Fruit fly (Drosophila melanogaster) whole organism, embryonic: ENCODE results near the gene CG13313.

Experiments
- Asciz ChIP-seq: fragments of 200-800 bp; sonication (Bioruptor generic); optimal IDR thresholded peaks from 2 replicates; lab custom pipeline; 2017; ENCODE audit warnings: missing biosample characterization, mild to moderate bottlenecking, missing genetic modification characterization, missing genetic modification reagents
- Atf6 ChIP-seq: fragments of 200-800 bp; sonication (Bioruptor generic); IDR thresholded peaks from 2 replicates; pipeline ENCODE4 v1.3.6; 2022; ENCODE audit warnings: missing biosample characterization, missing genetic modification characterization
- B-H2 ChIP-seq: fragments of 200-800 bp; sonication (Bioruptor generic); optimal IDR thresholded peaks from 2 replicates; lab custom pipeline; 2018; ENCODE audit warnings: missing biosample characterization, mild to moderate bottlenecking, missing genetic modification characterization
- CG10147 ChIP-seq: fragments of 200-800 bp; sonication (Bioruptor generic); optimal IDR thresholded peaks from 2 replicates; lab custom pipeline; 2019; ENCODE audit warnings: missing biosample characterization, mild to moderate bottlenecking, missing genetic modification characterization, moderate library complexity
- CG10267 ChIP-seq: fragments of 200-800 bp; sonication (Bioruptor generic); optimal IDR thresholded peaks from 2 replicates; lab custom pipeline; 2018; ENCODE audit warnings: missing biosample characterization, mild to moderate bottlenecking, missing genetic modification characterization, moderate library complexity
- CG10462 ChIP-seq: fragments of 200-800 bp; sonication (Bioruptor generic); optimal IDR thresholded peaks from 2 replicates; lab custom pipeline; 2016; ENCODE audit warnings: missing biosample characterization, missing genetic modification characterization
- CG11085 ChIP-seq: fragments of 200-800 bp; sonication (Bioruptor generic); IDR thresholded peaks from 2 replicates; pipeline ENCODE4 v1.3.6; 2022; ENCODE audit warnings: missing biosample characterization, missing genetic modification characterization
- CG11093 ChIP-seq: fragments of 200-800 bp; sonication (Bioruptor generic); IDR thresholded peaks from 3 replicates; pipeline ENCODE4 v1.3.6; 2022; ENCODE audit warnings: missing biosample characterization, missing genetic modification characterization
- CG11456 ChIP-seq: fragments of 200-800 bp; sonication (Bioruptor generic); IDR thresholded peaks from 3 replicates; pipeline ENCODE4 v1.3.6; 2022; ENCODE audit warnings: missing biosample characterization, missing genetic modification characterization
- CG11696 ChIP-seq: fragments of 200-800 bp; sonication (Bioruptor generic); IDR thresholded peaks from 2 replicates; pipeline ENCODE4 v1.3.6; 2022; ENCODE audit warnings: missing biosample characterization, missing genetic modification characterization
- CG12391 ChIP-seq: fragments of 200-800 bp; sonication (Bioruptor generic); optimal IDR thresholded peaks from 3 replicates; lab custom pipeline; 2018; ENCODE audit warnings: missing biosample characterization, mild to moderate bottlenecking, missing genetic modification characterization, moderate library complexity
- CG14050 ChIP-seq: fragments of 200-800 bp; sonication (Bioruptor generic); IDR thresholded peaks from 3 replicates; pipeline ENCODE4 v1.3.6; 2022; ENCODE audit warnings: missing biosample characterization, missing genetic modification characterization
- CG14441 ChIP-seq: fragments of 200-800 bp; sonication (Bioruptor generic); IDR thresholded peaks from 2 replicates; pipeline ENCODE4 v1.3.6; 2022; ENCODE audit warnings: missing biosample characterization, missing genetic modification characterization
- CG1603 ChIP-seq: fragments of 200-800 bp; sonication (Bioruptor generic); optimal IDR thresholded peaks from 2 replicates; lab custom pipeline; 2019; ENCODE audit warnings: missing biosample characterization, mild to moderate bottlenecking, missing genetic modification characterization, moderate library complexity
- CG17328 ChIP-seq: fragments of 200-800 bp; sonication (Bioruptor generic); IDR thresholded peaks from 2 replicates; pipeline ENCODE4 v1.3.6; 2022; ENCODE audit warnings: missing biosample characterization, missing genetic modification characterization
- CG17361 ChIP-seq: fragments of 200-800 bp; sonication (Bioruptor generic); IDR thresholded peaks from 3 replicates; pipeline ENCODE4 v1.3.6; 2022; ENCODE audit warnings: missing biosample characterization, missing genetic modification characterization
- CG17829 ChIP-seq: fragments of 200-800 bp; optimal IDR thresholded peaks from 2 replicates; lab custom pipeline; 2019; ENCODE audit warnings: missing biosample characterization, mild to moderate bottlenecking, missing genetic modification characterization, moderate library complexity
- CG33557 ChIP-seq: fragments of 200-800 bp; sonication (Bioruptor generic); optimal IDR thresholded peaks from 2 replicates; lab custom pipeline; 2019; ENCODE audit warnings: missing biosample characterization, mild to moderate bottlenecking, missing genetic modification characterization, moderate library complexity
- CG34224 ChIP-seq: fragments of 200-800 bp; sonication (Bioruptor generic); IDR thresholded peaks from 3 replicates; pipeline ENCODE4 v1.3.6; 2022; ENCODE audit warnings: missing biosample characterization, missing genetic modification characterization; ENCODE audit not compliant: partially characterized antibody
- CG34422 ChIP-seq: fragments of 200-800 bp; sonication (Bioruptor generic); IDR thresholded peaks from 3 replicates; pipeline ENCODE4 v1.3.6; 2022; ENCODE audit warnings: missing biosample characterization, missing genetic modification characterization
- CG4328 ChIP-seq: fragments of 200-800 bp; sonication (Bioruptor generic); optimal IDR thresholded peaks from 3 replicates; lab custom pipeline; 2017; ENCODE audit warnings: missing biosample characterization, missing genetic modification reagents, missing genetic modification characterization
- CG5953 ChIP-seq: fragments of 200-800 bp; sonication (Bioruptor generic); IDR thresholded peaks from 2 replicates; pipeline ENCODE4 v1.3.6; 2022; ENCODE audit warnings: missing biosample characterization, missing genetic modification characterization
- CG6254 ChIP-seq: fragments of 200-800 bp; sonication (Bioruptor generic); optimal IDR thresholded peaks from 3 replicates; lab custom pipeline; 2017; ENCODE audit warnings: mild to moderate bottlenecking, missing biosample characterization, missing genetic modification reagents, missing genetic modification characterization
- CG7357 ChIP-seq: fragments of 200-800 bp; sonication (Bioruptor generic); IDR thresholded peaks from 3 replicates; pipeline ENCODE4 v1.3.6; 2022; ENCODE audit warnings: missing biosample characterization, missing genetic modification characterization
- CG7839 ChIP-seq: fragments of 200-800 bp; sonication (Bioruptor generic); optimal IDR thresholded peaks from 3 replicates; lab custom pipeline; 2018; ENCODE audit warnings: missing biosample characterization, mild to moderate bottlenecking, missing genetic modification characterization, moderate library complexity
- CG9876 ChIP-seq: fragments of 200-800 bp; sonication (Bioruptor generic); optimal IDR thresholded peaks from 2 replicates; lab custom pipeline; 2016; ENCODE audit warnings: missing biosample characterization, missing genetic modification characterization
- Fer1 ChIP-seq: fragments of 200-800 bp; sonication (Bioruptor generic); optimal IDR thresholded peaks from 2 replicates; lab custom pipeline; 2017; ENCODE audit warnings: missing biosample characterization, mild to moderate bottlenecking, missing genetic modification characterization
- Lhr ChIP-seq: fragments of 200-800 bp; sonication (Bioruptor generic); optimal IDR thresholded peaks from 3 replicates; lab custom pipeline; 2017; ENCODE audit warnings: mild to moderate bottlenecking, missing biosample characterization, missing genetic modification reagents, missing genetic modification characterization
- Mes4 ChIP-seq: fragments of 200-800 bp; sonication (Bioruptor generic); optimal IDR thresholded peaks from 2 replicates; lab custom pipeline; 2016; ENCODE audit warnings: missing biosample characterization, missing genetic modification characterization
- Myb ChIP-seq: fragments of 200-800 bp; sonication (Bioruptor generic); optimal IDR thresholded peaks from 2 replicates; lab custom pipeline; 2016; ENCODE audit warnings: missing biosample characterization, missing genetic modification characterization
- Ptx1 ChIP-seq: fragments of 200-800 bp; sonication (Bioruptor generic); IDR thresholded peaks from 2 replicates; pipeline ENCODE4 v1.3.6; 2022; ENCODE audit warnings: missing biosample characterization, missing genetic modification characterization
- Sin3A ChIP-seq: fragments of >200 bp; optimal IDR thresholded peaks from 2 replicates; lab custom pipeline; 2018
- Trl ChIP-seq, 3 experiments: fragments of >200 bp in 2 of 3; fragments of 200-800 bp in 1 of 3; sonication (Bioruptor generic) in 1 of 3; optimal IDR thresholded peaks; 2 replicates in 1 of 3; 3 replicates in 2 of 3; lab custom pipeline; 2016 to 2017; ENCODE audit warnings: missing biosample characterization in 1 of 3, missing genetic modification characterization in 1 of 3
- chinmo ChIP-seq: fragments of 200-800 bp; sonication (Bioruptor generic); IDR thresholded peaks from 4 replicates; pipeline ENCODE4 v1.3.6; 2022; ENCODE audit warnings: missing biosample characterization, missing genetic modification characterization; ENCODE audit not compliant: partially characterized antibody
- esg ChIP-seq: fragments of 200-800 bp; sonication (Bioruptor generic); conservative IDR thresholded peaks from 2 replicates; pipeline ENCODE4 v1.3.6; 2022; ENCODE audit warnings: missing biosample characterization, missing genetic modification characterization
- hbn ChIP-seq: fragments of 200-800 bp; sonication (Bioruptor generic); IDR thresholded peaks from 2 replicates; pipeline ENCODE4 v1.3.6; 2022; ENCODE audit warnings: missing biosample characterization, missing genetic modification characterization; ENCODE audit not compliant: partially characterized antibody
- hkb ChIP-seq, 2 experiments: fragments of 200-800 bp in 1 of 2; fragments of >200 bp in 1 of 2; sonication (Bioruptor generic) in 1 of 2; IDR thresholded peaks in 1 of 2; optimal IDR thresholded peaks in 1 of 2; 2 replicates each; pipeline versions ENCODE4 v1.3.6 to Lab custom; 2017 to 2022; ENCODE audit warnings: missing biosample characterization in 1 of 2, missing genetic modification characterization in 1 of 2
- insv ChIP-seq, 2 experiments: fragments of 200-800 bp; sonication (Bioruptor generic); optimal IDR thresholded peaks; 3 replicates each; lab custom pipeline; 2016 to 2018; ENCODE audit warnings: missing biosample characterization in 2 of 2, missing genetic modification characterization in 2 of 2
- kay ChIP-seq: fragments of 200-800 bp; sonication (Bioruptor generic); optimal IDR thresholded peaks from 2 replicates; lab custom pipeline; 2016; ENCODE audit warnings: missing biosample characterization, missing genetic modification characterization
- kni ChIP-seq: fragments of 200-800 bp; sonication (Bioruptor generic); optimal IDR thresholded peaks from 3 replicates; lab custom pipeline; 2017; ENCODE audit warnings: mild to moderate bottlenecking, missing biosample characterization, missing genetic modification reagents, missing genetic modification characterization
- lmd ChIP-seq: fragments of 200-800 bp; sonication (Bioruptor generic); IDR thresholded peaks from 2 replicates; pipeline ENCODE4 v1.3.6; 2022; ENCODE audit warnings: missing biosample characterization, missing genetic modification characterization
- odd ChIP-seq: fragments of 200-800 bp; sonication (Bioruptor generic); optimal IDR thresholded peaks from 2 replicates; lab custom pipeline; 2017; ENCODE audit warnings: missing biosample characterization, mild to moderate bottlenecking, missing genetic modification characterization
- otp ChIP-seq: fragments of 200-800 bp; sonication (Bioruptor generic); IDR thresholded peaks from 3 replicates; pipeline ENCODE4, ENCODE4 v1.3.6; 2022; ENCODE audit warnings: missing biosample characterization, missing genetic modification characterization
- pan ChIP-seq, 4 experiments: fragments of >200 bp in 3 of 4; fragments of 200-800 bp in 1 of 4; sonication (Bioruptor generic) in 1 of 4; optimal IDR thresholded peaks in 3 of 4; IDR thresholded peaks in 1 of 4; 2 replicates each; pipeline versions ENCODE4 v1.3.6 to Lab custom; 2017 to 2022; ENCODE audit warnings: missing biosample characterization in 2 of 4, missing genetic modification characterization in 2 of 4, mixed read lengths in 1 of 4
- row ChIP-seq: fragments of 200-800 bp; sonication (Bioruptor generic); IDR thresholded peaks from 3 replicates; pipeline ENCODE4 v1.3.6; 2022; ENCODE audit warnings: missing biosample characterization, missing genetic modification characterization
- stc ChIP-seq: fragments of 200-800 bp; sonication (Bioruptor generic); IDR thresholded peaks from 2 replicates; pipeline ENCODE4 v1.3.6; 2022; ENCODE audit warnings: missing biosample characterization, missing genetic modification characterization
- tx ChIP-seq: fragments of 200-800 bp; sonication (Bioruptor generic); optimal IDR thresholded peaks from 2 replicates; lab custom pipeline; 2016; ENCODE audit warnings: missing biosample characterization, missing genetic modification characterization

CG13313 gene

dm6 chr3L:8978678-8979413 lies 20.2 kb downstream of the CG13313 start (continued):
- TF ChIP-seq CG10267 (tag; lab: Kevin White, UChicago) (peak; percentile 9), kay (GFP tag; lab: Kevin White, UChicago) (no peak), Ptx1 (GFP tag; lab: Robert Waterston, UW) (peak; percentile 63), hkb (optimal IDR thresholded peaks at IDR 0.05; lab: Kevin White, UChicago) (no peak), hkb (GFP tag; IDR thresholded peaks at IDR 0.05; lab: Robert Waterston, UW) (0 out of 2 replicates have a peak, but pooled peaks have one; percentile 8), CG33557 (GFP tag; lab: Kevin White, UChicago) (no peak), CG11456 (GFP tag; lab: Robert Waterston, UW) (no peak), Mes4 (peak; percentile 2), Myb (GFP tag; lab: Kevin White, UChicago) (no peak), CG11093 (0 out of 3 replicates have a peak, but pooled peaks have one; percentile 14), chinmo (peak; percentile 99), B-H2 (GFP tag; lab: Kevin White, UChicago) (no peak), CG7839 (tag; lab: Kevin White, UChicago) (peak; percentile 38), lmd (GFP tag; lab: Robert Waterston, UW) (peak; percentile 51), kni (GFP tag; lab: Kevin White, UChicago) (no peak), Atf6 (GFP tag; lab: Robert Waterston, UW) (0 out of 2 replicates have a peak, but pooled peaks have one; percentile 18), CG10147 (GFP tag; lab: Kevin White, UChicago) (no peak), CG11085 (no peak), insv (GFP tag; optimal IDR thresholded peaks at IDR 0.05; lab: Kevin White, UChicago) (no peak), CG7357 (GFP tag; lab: Robert Waterston, UW) (0 out of 3 replicates have a peak, but pooled peaks have one; percentile 13), CG34422 (GFP tag; lab: Robert Waterston, UW) (peak; percentile 84; the same call in 1 of the 3 replicates), CG10462 (no peak), Fer1 (peak; percentile 39), Lhr (GFP tag; lab: Kevin White, UChicago) (no peak), CG14050 (GFP tag; lab: Robert Waterston, UW) (no peak; the same call in 2 of the 3 replicates), otp (0 out of 3 replicates have a peak, but pooled peaks have one; percentile 25), CG17829 (no peak), esg (GFP tag; lab: Robert Waterston, UW) (peak; percentile 25; the same call in 1 of the 2 replicates), pan (optimal IDR thresholded peaks at IDR 0.05; lab: Kevin White, UChicago) (no peak), pan (GFP tag; optimal IDR thresholded peaks at IDR 0.05 in 1 of 2, IDR thresholded peaks at IDR 0.05 in 1 of 2) (peak in 1 of 2 experiments; percentile 26), CG12391 (tag; lab: Kevin White, UChicago) (peak; percentile 9), stc (GFP tag; lab: Robert Waterston, UW) (peak; percentile 15; the same call in 1 of the 2 replicates), Asciz (GFP tag; lab: Kevin White, UChicago) (no peak), tx (no peak), CG14441 (peak; percentile 42; the same call in 1 of the 2 replicates), CG9876 (no peak), row (GFP tag; lab: Robert Waterston, UW) (peak; percentile 49; the same call in 2 of the 3 replicates), CG6254 (GFP tag; lab: Kevin White, UChicago) (no peak), CG17361 (GFP tag; lab: Robert Waterston, UW) (no peak; the same call in 2 of the 3 replicates), hbn (GFP tag; lab: Robert Waterston, UW) (peak; percentile 15; the same call in 1 of the 2 replicates), CG5953 (GFP tag; lab: Robert Waterston, UW) (0 out of 2 replicates have a peak, but pooled peaks have one; percentile 24), Trl (optimal IDR thresholded peaks at IDR 0.05; lab: Kevin White, UChicago) (peak; percentile 83 to 89), Trl (GFP tag; optimal IDR thresholded peaks at IDR 0.05; lab: Kevin White, UChicago) (no peak), odd (GFP tag; lab: Kevin White, UChicago) (no peak), Sin3A (no peak), CG11696 (GFP tag; lab: Robert Waterston, UW) (0 out of 2 replicates have a peak, but pooled peaks have one; percentile 21), CG34224 (GFP tag; lab: Robert Waterston, UW) (peak; percentile 73), CG17328 (GFP tag; lab: Robert Waterston, UW) (no peak), CG4328 (no peak), CG1603 (tag; lab: Kevin White, UChicago) (no peak)
